Worm (Caenorhabditis elegans): ENCODE measurements around the gene sptl-1.

DNA sequence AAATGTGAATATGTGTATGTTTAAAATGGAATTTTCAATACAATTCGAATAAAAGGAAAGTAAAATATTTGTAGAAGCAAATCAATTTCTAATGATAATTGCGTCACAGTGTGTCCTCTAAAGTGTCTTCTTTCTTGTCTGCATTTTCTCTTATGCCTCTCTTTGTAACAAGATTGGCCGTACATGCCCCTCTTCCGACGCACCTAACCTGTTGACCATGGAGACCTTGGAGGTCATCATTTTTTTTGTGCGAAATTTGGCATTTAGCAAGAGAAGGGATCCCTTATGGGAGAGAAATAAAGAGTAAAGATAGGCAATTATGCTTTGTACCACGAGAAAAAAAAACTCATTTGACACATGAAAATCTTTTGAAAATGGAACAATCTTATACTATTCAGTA, 23.2 kb upstream of the sptl-1 start, which contains the start of gene F23F1.4:
- TF ChIP-seq arid-1 (GFP tag; conservative IDR thresholded peaks at IDR 0.05) (no peak), unc-62 (GFP tag; optimal IDR thresholded peaks at IDR 0.05 in 1 of 2) (no peak), unc-62 (tag; optimal IDR thresholded peaks at IDR 0.05) (no peak), ztf-11 (tag; optimal IDR thresholded peaks at IDR 0.05) (no peak), lin-29 (GFP tag; IDR thresholded peaks at IDR 0.05) (no peak), fos-1 (tag; optimal IDR thresholded peaks at IDR 0.05) (no peak), egl-27 (tag; optimal IDR thresholded peaks at IDR 0.05) (no peak), mxl-3 (GFP tag; optimal IDR thresholded peaks at IDR 0.05) (no peak), ceh-82 (tag; optimal IDR thresholded peaks at IDR 0.05) (no peak), lir-3 (tag; optimal IDR thresholded peaks at IDR 0.05) (no peak), lin-13 (GFP tag; optimal IDR thresholded peaks at IDR 0.05) (no peak), ZK546.5 (tag; optimal IDR thresholded peaks at IDR 0.05) (no peak), T26A8.4 (GFP tag; IDR thresholded peaks at IDR 0.05) (no peak), dve-1 (tag; optimal IDR thresholded peaks at IDR 0.05; ENCODE audit: insufficient read depth) (no peak), aly-2 (tag; optimal IDR thresholded peaks at IDR 0.05) (no peak)

Data from whole organism, L4 larva.